Worm (Caenorhabditis elegans) whole organism, late embryonic: ENCODE data around the gene F14H8.2.

Experiments
- C38D4.7 ChIP-seq: fragments of 200-800 bp; sonication (Bioruptor generic); optimal IDR thresholded peaks from 2 replicates; lab custom pipeline; 2018; ENCODE audit warnings: mild to moderate bottlenecking, missing genetic modification characterization, moderate library complexity, missing compliant biosample characterization
- F13H6.1 ChIP-seq: sonication (generic microtip); optimal IDR thresholded peaks from 2 replicates; lab custom pipeline; 2016; ENCODE audit warnings: missing genetic modification characterization, missing compliant biosample characterization
- ama-1 ChIP-seq: fragments of 150-350 bp; optimal IDR thresholded peaks from 2 replicates; lab custom pipeline; 2014
- ceh-2 ChIP-seq: sonication (generic microtip); optimal IDR thresholded peaks from 2 replicates; lab custom pipeline; 2016; ENCODE audit warnings: missing genotype, missing genetic modification characterization, missing compliant biosample characterization
- che-1 ChIP-seq: sonication (generic microtip); optimal IDR thresholded peaks from 2 replicates; lab custom pipeline; 2016; ENCODE audit warnings: mild to moderate bottlenecking, missing genetic modification characterization, missing compliant biosample characterization
- elt-2 ChIP-seq: sonication (generic microtip); optimal IDR thresholded peaks from 2 replicates; lab custom pipeline; 2016; ENCODE audit warnings: missing genetic modification reagents, missing genetic modification characterization, missing compliant biosample characterization
- ets-4 ChIP-seq: sonication (generic microtip); optimal IDR thresholded peaks from 2 replicates; lab custom pipeline; 2016; ENCODE audit warnings: missing genetic modification characterization, missing compliant biosample characterization
- fax-1 ChIP-seq: sonication (generic microtip); optimal IDR thresholded peaks from 2 replicates; lab custom pipeline; 2016; ENCODE audit warnings: missing genotype, missing genetic modification characterization, missing compliant biosample characterization
- hlh-15 ChIP-seq: sonication (generic microtip); optimal IDR thresholded peaks from 2 replicates; lab custom pipeline; 2016; ENCODE audit warnings: missing genetic modification characterization, missing compliant biosample characterization
- hlh-30 ChIP-seq: sonication (generic microtip); optimal IDR thresholded peaks from 2 replicates; lab custom pipeline; 2017; ENCODE audit warnings: antibody characterized with exemption, missing genetic modification characterization, missing compliant biosample characterization; ENCODE audit not compliant: insufficient read depth
- nfya-1 ChIP-seq: sonication (generic microtip); optimal IDR thresholded peaks from 2 replicates; lab custom pipeline; 2017; ENCODE audit warnings: missing genetic modification characterization, mild to moderate bottlenecking, missing compliant biosample characterization, antibody characterized with exemption, moderate library complexity
- rnt-1 ChIP-seq: sonication (generic microtip); optimal IDR thresholded peaks from 2 replicates; lab custom pipeline; 2016; ENCODE audit warnings: missing genetic modification characterization, missing compliant biosample characterization
- unc-55 ChIP-seq: sonication (generic microtip); optimal IDR thresholded peaks from 2 replicates; lab custom pipeline; 2017; ENCODE audit warnings: missing biosample characterization, missing genetic modification reagents, missing genetic modification characterization

DNA sequence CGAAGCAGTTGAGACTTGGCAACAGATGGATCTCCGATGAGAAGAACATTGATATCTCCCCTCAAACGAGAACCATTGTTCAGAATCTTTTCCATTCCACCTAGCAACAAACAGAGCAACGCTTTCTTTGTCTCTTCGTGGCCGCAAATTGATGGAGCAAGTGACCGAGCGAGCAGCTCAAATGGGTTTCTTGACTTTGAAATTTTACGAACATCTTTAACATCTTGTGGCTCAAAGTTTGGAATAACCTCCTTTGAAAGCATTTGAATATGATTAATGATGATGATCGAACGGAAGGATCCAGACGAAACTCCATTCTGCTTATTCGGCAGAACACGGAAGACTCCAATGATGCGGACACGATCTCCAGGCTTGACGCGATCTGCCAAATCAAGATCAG, 38.3 kb upstream of the F14H8.2 start:
- no peak for TF ChIP-seq ets-4 (tag; lab: Kevin White, UChicago)
- TF ChIP-seq ceh-2 (tag; lab: Kevin White, UChicago): no peak
- TF ChIP-seq F13H6.1 (tag; lab: Kevin White, UChicago): no peak
- no peak for TF ChIP-seq che-1
- TF ChIP-seq nfya-1 (tag; lab: Kevin White, UChicago): no peak
- no peak for TF ChIP-seq ama-1 (lab: Kevin White, UChicago)
- no peak for TF ChIP-seq unc-55 (GFP tag; lab: Kevin White, UChicago)
- TF ChIP-seq hlh-30 (tag; lab: Kevin White, UChicago): no peak
- no peak for TF ChIP-seq elt-2 (tag; lab: Kevin White, UChicago)
- TF ChIP-seq rnt-1: no peak
- TF ChIP-seq C38D4.7: no peak
- TF ChIP-seq hlh-15 (tag; lab: Kevin White, UChicago): no peak
- no peak for TF ChIP-seq fax-1 (tag; lab: Kevin White, UChicago)
